Worm (Caenorhabditis elegans) whole organism, mixed stage, embryonic: Measurements from ENCODE around the gene T10F2.5.

ENCODE experiments used
- M03D4.4 ChIP-seq: sonication (generic microtip); optimal IDR thresholded peaks from 2 replicates; lab custom pipeline; 2017; ENCODE audit warnings: mild to moderate bottlenecking, missing genetic modification characterization, missing compliant biosample characterization
- bed-3 ChIP-seq: fragments of 200-800 bp; sonication (Bioruptor generic); optimal IDR thresholded peaks from 3 replicates; lab custom pipeline; 2018; ENCODE audit warnings: mild to moderate bottlenecking, missing genetic modification characterization, moderate library complexity, missing compliant biosample characterization
- blmp-1 ChIP-seq: fragments of 150-350 bp; optimal IDR thresholded peaks from 2 replicates; lab custom pipeline; 2014; ENCODE audit warnings: missing biosample characterization, missing genetic modification characterization
- ceh-43 ChIP-seq: fragments of 200-800 bp; sonication (Bioruptor generic); optimal IDR thresholded peaks from 2 replicates; lab custom pipeline; 2018; ENCODE audit warnings: mild to moderate bottlenecking, missing genetic modification characterization, moderate library complexity, missing compliant biosample characterization
- ces-1 ChIP-seq: fragments of 150-350 bp; optimal IDR thresholded peaks from 2 replicates; lab custom pipeline; 2014; ENCODE audit warnings: missing biosample characterization, missing genetic modification reagents, missing genetic modification characterization
- cnd-1 ChIP-seq: fragments of 200-800 bp; sonication (Bioruptor generic); optimal IDR thresholded peaks from 2 replicates; lab custom pipeline; 2018; ENCODE audit warnings: mild to moderate bottlenecking, missing genetic modification characterization, missing compliant biosample characterization
- drap-1 ChIP-seq: fragments of 200-800 bp; sonication (Bioruptor generic); optimal IDR thresholded peaks from 3 replicates; lab custom pipeline; 2018; ENCODE audit warnings: mild to moderate bottlenecking, missing genetic modification characterization, missing compliant biosample characterization
- elt-1 ChIP-seq: sonication (generic microtip); optimal IDR thresholded peaks from 2 replicates; lab custom pipeline; 2017; ENCODE audit warnings: missing genetic modification characterization, mild to moderate bottlenecking, missing compliant biosample characterization, antibody characterized with exemption, moderate library complexity, borderline replicate concordance; ENCODE audit not compliant: insufficient read depth
- elt-3 ChIP-seq: fragments of 150-350 bp; optimal IDR thresholded peaks from 2 replicates; lab custom pipeline; 2014; ENCODE audit warnings: missing biosample characterization, missing genetic modification characterization
- flh-1 ChIP-seq: fragments of 200-800 bp; sonication (Bioruptor generic); optimal IDR thresholded peaks from 2 replicates; lab custom pipeline; 2018; ENCODE audit warnings: mild to moderate bottlenecking, missing genetic modification characterization, moderate library complexity, missing compliant biosample characterization
- ham-2 ChIP-seq: fragments of 200-800 bp; sonication (Bioruptor generic); optimal IDR thresholded peaks from 2 replicates; lab custom pipeline; 2018; ENCODE audit warnings: mild to moderate bottlenecking, missing genetic modification characterization, missing compliant biosample characterization
- hlh-1 ChIP-seq: fragments of 150-350 bp; optimal IDR thresholded peaks from 2 replicates; lab custom pipeline; 2014; ENCODE audit warnings: missing biosample characterization, missing genetic modification reagents, missing genetic modification characterization
- lin-13 ChIP-seq: fragments of 150-350 bp; optimal IDR thresholded peaks from 2 replicates; lab custom pipeline; 2014; ENCODE audit warnings: missing biosample characterization, missing genetic modification characterization
- lin-32 ChIP-seq: fragments of 200-800 bp; sonication (Bioruptor generic); optimal IDR thresholded peaks from 2 replicates; lab custom pipeline; 2018; ENCODE audit warnings: mild to moderate bottlenecking, missing genetic modification characterization, missing compliant biosample characterization
- lsy-2 ChIP-seq: fragments of 150-350 bp; optimal IDR thresholded peaks from 2 replicates; lab custom pipeline; 2014; ENCODE audit warnings: missing biosample characterization, missing genetic modification characterization
- mab-5 ChIP-seq: fragments of 150-350 bp; optimal IDR thresholded peaks from 2 replicates; lab custom pipeline; 2014; ENCODE audit warnings: missing biosample characterization, missing genetic modification characterization
- mep-1 ChIP-seq: fragments of 150-350 bp; optimal IDR thresholded peaks from 2 replicates; lab custom pipeline; 2017; ENCODE audit warnings: missing biosample characterization, missing genetic modification reagents, missing genetic modification characterization, inconsistent platforms
- mls-2 ChIP-seq: sonication (generic microtip); optimal IDR thresholded peaks from 2 replicates; lab custom pipeline; 2016; ENCODE audit warnings: mild to moderate bottlenecking, missing genetic modification characterization, moderate library complexity, missing compliant biosample characterization
- nhr-12 ChIP-seq: fragments of 150-350 bp; optimal IDR thresholded peaks from 2 replicates; lab custom pipeline; 2014; ENCODE audit warnings: missing biosample characterization, missing genetic modification characterization
- nhr-2 ChIP-seq: fragments of 150-350 bp; optimal IDR thresholded peaks from 2 replicates; lab custom pipeline; 2014; ENCODE audit warnings: missing biosample characterization, missing genetic modification characterization
- nhr-28 ChIP-seq: fragments of 150-350 bp; optimal IDR thresholded peaks from 2 replicates; lab custom pipeline; 2014; ENCODE audit warnings: missing biosample characterization, missing genetic modification characterization
- pha-4 ChIP-seq: fragments of 150-350 bp; optimal IDR thresholded peaks from 2 replicates; lab custom pipeline; 2018; ENCODE audit warnings: missing biosample characterization, missing genetic modification reagents, missing genetic modification characterization
- sem-2 ChIP-seq: fragments of 200-800 bp; sonication (Bioruptor generic); optimal IDR thresholded peaks from 2 replicates; lab custom pipeline; 2018; ENCODE audit warnings: mild to moderate bottlenecking, missing genetic modification characterization, missing compliant biosample characterization
- snpc-4 ChIP-seq: fragments of 150-350 bp; optimal IDR thresholded peaks from 2 replicates; lab custom pipeline; 2014; ENCODE audit warnings: missing biosample characterization, missing genetic modification characterization
- sptf-1 ChIP-seq: sonication (generic microtip); optimal IDR thresholded peaks from 2 replicates; lab custom pipeline; 2017; ENCODE audit warnings: mild to moderate bottlenecking, missing genetic modification characterization, moderate library complexity, missing compliant biosample characterization
- tbx-8 ChIP-seq: fragments of 200-800 bp; sonication (Bioruptor generic); optimal IDR thresholded peaks from 2 replicates; lab custom pipeline; 2018; ENCODE audit warnings: mild to moderate bottlenecking, missing genetic modification characterization, moderate library complexity, missing compliant biosample characterization
- unc-120 ChIP-seq: sonication (generic microtip); optimal IDR thresholded peaks from 2 replicates; lab custom pipeline; 2017; ENCODE audit warnings: missing genetic modification characterization, missing compliant biosample characterization; ENCODE audit not compliant: poor library complexity, severe bottlenecking
- unc-39 ChIP-seq: fragments of 150-350 bp; optimal IDR thresholded peaks from 2 replicates; lab custom pipeline; 2014; ENCODE audit warnings: missing biosample characterization, missing genetic modification characterization
- unc-62 ChIP-seq: fragments of 150-350 bp; optimal IDR thresholded peaks from 2 replicates; lab custom pipeline; 2014; ENCODE audit warnings: missing biosample characterization, missing genetic modification reagents, missing genetic modification characterization
- zip-8 ChIP-seq: fragments of 150-350 bp; optimal IDR thresholded peaks from 2 replicates; lab custom pipeline; 2014; ENCODE audit warnings: missing biosample characterization, missing genetic modification characterization

Gene T10F2.5

ce11 chrIII:5140559-5140958, 18.8 kb downstream of the T10F2.5 start:
- TF ChIP-seq unc-62 (GFP tag; lab: Kevin White, UChicago) (peak; percentile 49), hlh-1 (peak; percentile 66), blmp-1 (tag; lab: Kevin White, UChicago) (no peak)

- TF ChIP-seq elt-3 (tag; lab: Kevin White, UChicago) (no peak), nhr-28 (tag; lab: Kevin White, UChicago) (no peak), pha-4 (no peak), unc-62 (GFP tag; lab: Kevin White, UChicago) (peak; percentile 80), lsy-2 (tag; lab: Kevin White, UChicago) (no peak), hlh-1 (peak; percentile 66), cnd-1 (no peak), unc-120 (tag; lab: Kevin White, UChicago) (peak; percentile 20), mab-5 (tag; lab: Kevin White, UChicago) (no peak), tbx-8 (GFP tag; lab: Kevin White, UChicago) (no peak), snpc-4 (tag; lab: Kevin White, UChicago) (no peak), M03D4.4 (tag; lab: Kevin White, UChicago) (no peak), ceh-43 (GFP tag; lab: Kevin White, UChicago) (no peak), sptf-1 (no peak), zip-8 (no peak)
Observed at ce11 chrIII:5139768-5140167, 19.6 kb downstream of the T10F2.5 start.

- TF ChIP-seq zip-8 (no peak), ces-1 (GFP tag; lab: Kevin White, UChicago) (peak; percentile 89), nhr-2 (tag; lab: Kevin White, UChicago) (peak; percentile 52)
Observed at ce11 chrIII:5138940-5139533, 20.4 kb downstream of the T10F2.5 start.

ce11 chrIII:5137685-5138084, 21.7 kb downstream of the T10F2.5 start:
- TF ChIP-seq blmp-1 (tag; lab: Kevin White, UChicago) (no peak), lin-32 (GFP tag; lab: Kevin White, UChicago) (no peak), bed-3 (no peak), mab-5 (tag; lab: Kevin White, UChicago) (no peak), lin-13 (tag; lab: Kevin White, UChicago) (no peak)

- TF ChIP-seq sem-2 (GFP tag; lab: Kevin White, UChicago), result no peak
- TF ChIP-seq flh-1 (GFP tag; lab: Kevin White, UChicago), result no peak
- TF ChIP-seq ham-2 (GFP tag; lab: Kevin White, UChicago), result no peak
- TF ChIP-seq hlh-1, result no peak
- no peak for TF ChIP-seq unc-39 (tag; lab: Kevin White, UChicago)
- no peak for TF ChIP-seq elt-1 (tag; lab: Kevin White, UChicago)
- no peak for TF ChIP-seq mab-5 (tag; lab: Kevin White, UChicago)
- no peak for TF ChIP-seq sptf-1
- TF ChIP-seq nhr-12 (tag; lab: Kevin White, UChicago), result no peak
- TF ChIP-seq drap-1 (GFP tag; lab: Kevin White, UChicago), result no peak
- no peak for TF ChIP-seq mep-1 (tag; lab: Kevin White, UChicago)
- TF ChIP-seq lin-13 (tag; lab: Kevin White, UChicago), result no peak
- TF ChIP-seq tbx-8 (GFP tag; lab: Kevin White, UChicago), result no peak
- no peak for TF ChIP-seq mls-2 (tag; lab: Kevin White, UChicago)
- TF ChIP-seq nhr-2 (tag; lab: Kevin White, UChicago), result no peak
- TF ChIP-seq lin-32 (GFP tag; lab: Kevin White, UChicago), result no peak
- no peak for TF ChIP-seq lsy-2 (tag; lab: Kevin White, UChicago)
Observed at ce11 chrIII:5137099-5137498, 22.3 kb downstream of the T10F2.5 start.
